Worm (Caenorhabditis elegans): ENCODE data around the gene F40F9.10.
A peak's percentile ranks its signal among the peaks of the same experiment; 100 is the strongest.

Gene F40F9.10

DNA sequence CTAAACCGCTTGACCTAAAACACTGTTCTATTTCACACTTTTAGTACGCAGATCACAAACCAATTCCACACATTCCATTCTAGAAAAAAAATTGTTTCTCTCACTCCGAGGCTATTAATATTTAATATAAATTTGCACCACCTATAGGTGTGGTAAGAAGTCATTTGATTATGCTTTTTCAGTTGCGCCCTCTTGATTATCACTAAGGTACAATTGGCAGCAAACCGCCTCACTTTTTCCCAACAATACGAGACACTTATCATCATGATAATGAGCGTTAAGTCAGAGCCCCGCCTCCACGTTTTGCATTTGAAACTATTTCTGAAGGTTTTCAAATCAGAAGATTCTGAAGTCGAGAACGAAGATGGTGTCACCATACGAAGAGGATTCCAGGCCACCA lies 23.9 kb upstream of the F40F9.10 start, which contains the start of gene aqp-4:
Gene aqp-4 (plus strand): TSS at position 270 of the 400 bp plus-strand sequence.
- TF ChIP-seq ets-4 (tag; optimal IDR thresholded peaks at IDR 0.05) (no peak), ceh-19 (GFP tag; optimal IDR thresholded peaks at IDR 0.05) (no peak), pax-1 (tag; optimal IDR thresholded peaks at IDR 0.05) (no peak), ceh-14 (tag; optimal IDR thresholded peaks at IDR 0.05) (no peak), npax-4 (tag; optimal IDR thresholded peaks at IDR 0.05) (no peak), hlh-13 (GFP tag; optimal IDR thresholded peaks at IDR 0.05) (no peak), hlh-15 (tag; optimal IDR thresholded peaks at IDR 0.05) (no peak), lim-6 (tag; optimal IDR thresholded peaks at IDR 0.05) (no peak), K02D7.2 (tag; optimal IDR thresholded peaks at IDR 0.05) (no peak), K09A11.1 (tag; optimal IDR thresholded peaks at IDR 0.05; ENCODE audit: insufficient read depth) (no peak), ceh-6 (GFP tag; optimal IDR thresholded peaks at IDR 0.05) (no peak), rnt-1 (tag; optimal IDR thresholded peaks at IDR 0.05) (no peak), fax-1 (tag; optimal IDR thresholded peaks at IDR 0.05) (no peak), che-1 (tag; optimal IDR thresholded peaks at IDR 0.05) (no peak), eyg-1 (tag; optimal IDR thresholded peaks at IDR 0.05) (no peak), tbx-2 (tag; optimal IDR thresholded peaks at IDR 0.05) (no peak), elt-2 (tag; optimal IDR thresholded peaks at IDR 0.05) (no peak), T23F11.4 (GFP tag; optimal IDR thresholded peaks at IDR 0.05) (no peak), fkh-6 (tag; optimal IDR thresholded peaks at IDR 0.05) (no peak), tbx-7 (tag; optimal IDR thresholded peaks at IDR 0.05) (no peak)

- TF ChIP-seq ceh-30 (tag; optimal IDR thresholded peaks at IDR 0.05) (no peak), ahr-1 (tag; optimal IDR thresholded peaks at IDR 0.05) (no peak), dmd-4 (tag; optimal IDR thresholded peaks at IDR 0.05; ENCODE audit: borderline replicate concordance) (no peak), mec-3 (tag; optimal IDR thresholded peaks at IDR 0.05; ENCODE audit: borderline replicate concordance) (no peak), tbx-2 (tag; optimal IDR thresholded peaks at IDR 0.05) (no peak), eyg-1 (tag; optimal IDR thresholded peaks at IDR 0.05) (no peak), ceh-2 (tag; optimal IDR thresholded peaks at IDR 0.05) (no peak), pha-2 (tag; optimal IDR thresholded peaks at IDR 0.05) (no peak), sox-4 (tag; optimal IDR thresholded peaks at IDR 0.05) (no peak), fkh-10 (GFP tag; optimal IDR thresholded peaks at IDR 0.05) (no peak), unc-3 (GFP tag; conservative IDR thresholded peaks at IDR 0.05) (no peak), unc-3 (tag; optimal IDR thresholded peaks at IDR 0.05) (no peak), fkh-6 (tag; optimal IDR thresholded peaks at IDR 0.05) (no peak), ceh-31 (tag; optimal IDR thresholded peaks at IDR 0.05) (no peak), Y22D7AL.16 (tag; optimal IDR thresholded peaks at IDR 0.05) (no peak)
Observed at ce11 chrV:9733920-9734454, 20.6 kb upstream of the F40F9.10 start, which contains the start of gene cal-7. Gene cal-7, plus strand, starts transcription at chrV:9734103.

DNA sequence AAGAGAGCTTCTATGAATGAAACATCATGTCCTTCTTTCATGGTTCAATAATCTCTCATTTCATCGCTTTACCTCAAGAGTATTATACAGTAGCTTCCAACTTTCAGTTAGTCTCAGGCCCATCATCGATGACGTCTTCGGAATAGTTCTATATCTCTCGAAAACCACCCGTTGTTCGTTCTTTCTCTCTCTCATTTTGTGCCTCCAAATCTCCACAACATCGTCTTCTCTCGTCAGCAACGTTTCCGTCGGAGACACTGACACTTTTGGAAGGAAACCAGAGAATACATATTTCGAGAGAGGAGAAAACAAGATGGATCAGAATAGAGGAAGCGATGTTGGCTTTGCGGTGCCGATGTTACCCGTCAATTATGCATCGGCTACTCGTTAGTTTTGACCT lies 18.4 kb upstream of the F40F9.10 start:
- no peak for TF ChIP-seq hlh-30 (tag; optimal IDR thresholded peaks at IDR 0.05; ENCODE audit: insufficient read depth)
- TF ChIP-seq K02D7.2 (tag; optimal IDR thresholded peaks at IDR 0.05): no peak
- TF ChIP-seq lim-6 (tag; optimal IDR thresholded peaks at IDR 0.05): no peak
- peak; percentile 24 for TF ChIP-seq ref-2 (tag; optimal IDR thresholded peaks at IDR 0.05)
- peak; percentile 10 for TF ChIP-seq unc-55 (GFP tag; optimal IDR thresholded peaks at IDR 0.05)
- TF ChIP-seq hlh-13 (GFP tag; optimal IDR thresholded peaks at IDR 0.05): no peak
- no peak for TF ChIP-seq hlh-6 (tag; optimal IDR thresholded peaks at IDR 0.05)
- no peak for TF ChIP-seq unc-42 (tag; optimal IDR thresholded peaks at IDR 0.05)
- no peak for TF ChIP-seq pha-2 (tag; optimal IDR thresholded peaks at IDR 0.05)
- TF ChIP-seq ceh-34 (tag; optimal IDR thresholded peaks at IDR 0.05): no peak
- no peak for TF ChIP-seq C08G9.2 (tag; optimal IDR thresholded peaks at IDR 0.05)
- TF ChIP-seq C38D4.7 (GFP tag; optimal IDR thresholded peaks at IDR 0.05): no peak
- no peak for TF ChIP-seq ceh-24 (tag; optimal IDR thresholded peaks at IDR 0.05)
- TF ChIP-seq sox-2 (GFP tag; IDR thresholded peaks at IDR 0.05): no peak
- no peak for TF ChIP-seq ceh-22 (tag; optimal IDR thresholded peaks at IDR 0.05)
- TF ChIP-seq ceh-19 (GFP tag; optimal IDR thresholded peaks at IDR 0.05): peak; percentile 27
